Worm (Caenorhabditis elegans): ENCODE measurements around the gene nhr-228.

DNA sequence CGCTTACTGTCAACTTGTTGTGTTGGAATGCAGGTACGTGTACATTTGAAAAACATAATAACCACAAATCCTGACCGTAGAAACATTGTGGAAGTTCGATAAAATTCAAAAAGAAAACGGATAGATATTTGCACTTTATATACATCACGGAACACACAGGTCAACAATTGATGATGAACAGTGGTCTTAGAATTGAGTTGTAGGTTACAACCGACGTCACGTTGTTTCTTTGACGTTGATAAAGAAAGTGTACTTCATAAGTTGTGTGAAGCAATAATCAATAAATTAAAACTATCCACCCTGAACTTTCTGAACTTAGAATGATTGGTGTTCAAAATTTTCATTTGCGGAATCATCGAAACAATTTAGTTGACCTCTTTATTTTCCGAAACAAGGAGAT is 9.8 kb upstream of the nhr-228 start, which contains the start of gene Y5H2A.1:
- TF ChIP-seq nhr-77 (tag; optimal IDR thresholded peaks at IDR 0.05) (no peak), ztf-4 (tag; optimal IDR thresholded peaks at IDR 0.05) (no peak), aly-2 (tag; optimal IDR thresholded peaks at IDR 0.05) (no peak), R02D3.7 (tag; optimal IDR thresholded peaks at IDR 0.05) (no peak)
